Worm (Caenorhabditis elegans): ENCODE data around the gene Y57G11B.8.

DNA sequence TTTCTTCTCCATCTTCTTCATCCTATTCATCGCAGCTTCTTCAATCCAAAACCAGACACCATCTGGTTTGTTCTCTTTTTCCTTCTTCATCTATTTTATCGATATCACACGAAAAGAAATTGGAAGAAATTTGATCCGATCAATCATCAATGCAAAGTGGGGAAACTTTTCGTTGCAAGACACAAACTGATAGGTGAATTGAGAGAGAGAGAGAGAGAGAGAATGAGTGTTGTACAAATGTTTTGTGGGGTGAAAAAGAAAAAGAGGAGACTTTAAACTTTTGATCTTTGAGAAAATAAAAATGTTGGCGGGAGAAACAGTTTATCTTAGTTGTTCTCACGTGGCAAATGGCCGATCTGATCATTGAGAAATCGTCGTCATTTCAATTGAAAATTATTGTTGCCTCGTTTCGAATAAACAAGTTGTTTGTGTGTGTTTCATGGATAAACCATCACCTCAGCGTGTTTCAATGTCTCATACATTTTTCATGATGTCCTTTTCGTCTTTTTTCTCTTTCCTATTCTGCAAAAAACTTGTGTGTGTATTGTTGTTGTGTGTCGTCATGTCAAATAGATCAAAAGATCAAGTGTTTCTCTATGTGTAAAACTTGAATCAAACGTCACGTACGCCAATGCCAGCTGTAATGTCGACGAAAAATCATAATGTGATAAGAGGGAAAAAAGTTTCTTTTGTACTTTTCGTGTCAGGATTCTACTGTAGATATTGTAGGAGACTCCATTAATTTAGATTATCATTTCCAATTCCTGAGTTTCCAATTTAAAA is 34.2 kb upstream of the Y57G11B.8 start:
- no peak for TF ChIP-seq skn-1 (tag; optimal IDR thresholded peaks at IDR 0.05)
- TF ChIP-seq hmg-11 (tag; optimal IDR thresholded peaks at IDR 0.05), result no peak
- TF ChIP-seq lin-39 (tag; optimal IDR thresholded peaks at IDR 0.05), result no peak

All from whole organism, L3 larva.